Fruit fly (Drosophila melanogaster) whole organism, embryonic: ENCODE results near the gene Syx18.

Source experiments
- Atf3 ChIP-seq: fragments of 200-800 bp; sonication (Bioruptor generic); optimal IDR thresholded peaks from 3 replicates; lab custom pipeline; 2016; ENCODE audit warnings: missing biosample characterization, missing genetic modification characterization
- BEAF-32 ChIP-seq: fragments of 200-800 bp; sonication (Bioruptor generic); optimal IDR thresholded peaks from 3 replicates; lab custom pipeline; 2017; ENCODE audit warnings: missing biosample characterization, missing genetic modification characterization, mild to moderate bottlenecking, moderate library complexity, missing genetic modification reagents
- Bgb ChIP-seq: fragments of 200-800 bp; sonication (Bioruptor generic); IDR thresholded peaks from 2 replicates; pipeline ENCODE4 v1.3.6; 2022; ENCODE audit warnings: missing biosample characterization, missing genetic modification characterization; ENCODE audit not compliant: partially characterized antibody
- CG10321 ChIP-seq: fragments of 200-800 bp; sonication (Bioruptor generic); IDR thresholded peaks from 2 replicates; pipeline ENCODE4 v1.3.6; 2022; ENCODE audit warnings: missing biosample characterization, missing genetic modification characterization
- CG12659 ChIP-seq: fragments of 200-800 bp; sonication (Bioruptor generic); optimal IDR thresholded peaks from 3 replicates; lab custom pipeline; 2017; ENCODE audit warnings: mild to moderate bottlenecking, missing biosample characterization, missing genetic modification reagents, missing genetic modification characterization
- CG14860 ChIP-seq: fragments of 200-800 bp; sonication (Bioruptor generic); IDR thresholded peaks from 3 replicates; pipeline ENCODE4 v1.3.6; 2022; ENCODE audit warnings: missing biosample characterization, missing genetic modification characterization; ENCODE audit not compliant: partially characterized antibody
- CG15601 ChIP-seq: fragments of 200-800 bp; sonication (Bioruptor generic); optimal IDR thresholded peaks from 3 replicates; lab custom pipeline; 2019; ENCODE audit warnings: missing biosample characterization, mild to moderate bottlenecking, missing genetic modification characterization, moderate library complexity
- CG16813 ChIP-seq: fragments of 200-800 bp; sonication (Bioruptor generic); IDR thresholded peaks from 3 replicates; pipeline ENCODE4 v1.3.6; 2022; ENCODE audit warnings: missing biosample characterization, missing genetic modification characterization; ENCODE audit not compliant: partially characterized antibody
- CG17829 ChIP-seq: fragments of 200-800 bp; optimal IDR thresholded peaks from 2 replicates; lab custom pipeline; 2019; ENCODE audit warnings: missing biosample characterization, mild to moderate bottlenecking, missing genetic modification characterization, moderate library complexity
- CG2129 ChIP-seq: fragments of 200-800 bp; sonication (Bioruptor generic); IDR thresholded peaks from 2 replicates; pipeline ENCODE4 v1.3.6; 2022; ENCODE audit warnings: missing biosample characterization, missing genetic modification characterization; ENCODE audit not compliant: partially characterized antibody
- CG34224 ChIP-seq: fragments of 200-800 bp; sonication (Bioruptor generic); IDR thresholded peaks from 3 replicates; pipeline ENCODE4 v1.3.6; 2022; ENCODE audit warnings: missing biosample characterization, missing genetic modification characterization; ENCODE audit not compliant: partially characterized antibody
- CG34422 ChIP-seq: fragments of 200-800 bp; sonication (Bioruptor generic); IDR thresholded peaks from 3 replicates; pipeline ENCODE4 v1.3.6; 2022; ENCODE audit warnings: missing biosample characterization, missing genetic modification characterization
- CG3726 ChIP-seq: fragments of 200-800 bp; sonication (Bioruptor generic); IDR thresholded peaks from 3 replicates; pipeline ENCODE4, ENCODE4 v1.3.6; 2022; ENCODE audit warnings: missing biosample characterization, missing genetic modification characterization
- CG6272 ChIP-seq: fragments of 200-800 bp; sonication (Bioruptor generic); IDR thresholded peaks from 2 replicates; pipeline ENCODE4 v1.3.6; 2022; ENCODE audit warnings: missing biosample characterization, missing genetic modification characterization
- CG6791 ChIP-seq: fragments of 200-800 bp; sonication (Bioruptor generic); IDR thresholded peaks from 3 replicates; pipeline ENCODE4 v1.3.6; 2022; ENCODE audit warnings: missing biosample characterization, missing genetic modification characterization; ENCODE audit not compliant: partially characterized antibody
- CG7963 ChIP-seq: fragments of 200-800 bp; sonication (Bioruptor generic); IDR thresholded peaks from 3 replicates; pipeline ENCODE4 v1.3.6; 2022; ENCODE audit warnings: missing biosample characterization, missing genetic modification characterization; ENCODE audit not compliant: partially characterized antibody
- Dip2 ChIP-seq: fragments of 200-800 bp; sonication (Bioruptor generic); IDR thresholded peaks from 2 replicates; pipeline ENCODE4 v1.3.6; 2022; ENCODE audit warnings: missing biosample characterization, missing genetic modification characterization
- Dll ChIP-seq: fragments of 200-800 bp; sonication (Bioruptor generic); IDR thresholded peaks from 4 replicates; pipeline ENCODE4 v1.3.6; 2022; ENCODE audit warnings: missing biosample characterization, missing genetic modification characterization; ENCODE audit not compliant: partially characterized antibody
- Doc3 ChIP-seq: fragments of 200-800 bp; sonication (Bioruptor generic); IDR thresholded peaks from 3 replicates; pipeline ENCODE4 v1.3.6; 2022; ENCODE audit warnings: missing biosample characterization, missing genetic modification characterization; ENCODE audit not compliant: partially characterized antibody
- Dp ChIP-seq: fragments of 200-800 bp; sonication (Bioruptor generic); optimal IDR thresholded peaks from 2 replicates; lab custom pipeline; 2018; ENCODE audit warnings: missing biosample characterization, mild to moderate bottlenecking, missing genetic modification characterization, moderate library complexity
- Dref ChIP-seq: fragments of 200-800 bp; sonication (Bioruptor generic); IDR thresholded peaks from 2 replicates; pipeline ENCODE4 v1.3.6; 2022; ENCODE audit warnings: missing biosample characterization, missing genetic modification characterization
- E2f2 ChIP-seq: fragments of 200-800 bp; sonication (Bioruptor generic); IDR thresholded peaks from 2 replicates; pipeline ENCODE4 v1.3.6; 2022; ENCODE audit warnings: missing biosample characterization, missing genetic modification characterization
- HLHmδ ChIP-seq: fragments of 200-800 bp; sonication (Bioruptor generic); optimal IDR thresholded peaks from 2 replicates; lab custom pipeline; 2018; ENCODE audit warnings: missing biosample characterization, mild to moderate bottlenecking, missing genetic modification characterization, moderate library complexity
- MBD-R2 ChIP-seq: fragments of 200-800 bp; sonication (Bioruptor generic); IDR thresholded peaks from 2 replicates; pipeline ENCODE4 v1.3.6; 2022; ENCODE audit warnings: missing biosample characterization, missing genetic modification characterization
- Med ChIP-seq: fragments of 200-800 bp; sonication (Bioruptor generic); peaks from one replicate; lab custom pipeline; 2016; ENCODE audit warnings: missing biosample characterization, missing genetic modification characterization, mild to moderate bottlenecking, inconsistent platforms, moderate library complexity
- NK7.1 ChIP-seq: fragments of 200-800 bp; sonication (Bioruptor generic); optimal IDR thresholded peaks from 3 replicates; lab custom pipeline; 2016; ENCODE audit warnings: missing biosample characterization, missing genetic modification characterization
- Pdp1 ChIP-seq, 2 experiments: fragments of 200-800 bp; sonication (Bioruptor generic); optimal IDR thresholded peaks; 3 replicates each; lab custom pipeline; 2016; ENCODE audit warnings: missing biosample characterization in 2 of 2, missing genetic modification characterization in 2 of 2, mild to moderate bottlenecking in 1 of 2, moderate library complexity in 1 of 2
- Ptx1 ChIP-seq: fragments of 200-800 bp; sonication (Bioruptor generic); IDR thresholded peaks from 2 replicates; pipeline ENCODE4 v1.3.6; 2022; ENCODE audit warnings: missing biosample characterization, missing genetic modification characterization
- Scr ChIP-seq: fragments of 200-800 bp; sonication (Bioruptor generic); IDR thresholded peaks from 2 replicates; pipeline ENCODE4 v1.3.6; 2022; ENCODE audit warnings: missing biosample characterization, missing genetic modification characterization; ENCODE audit not compliant: partially characterized antibody
- Sry-δ ChIP-seq: fragments of 200-800 bp; sonication (Bioruptor generic); optimal IDR thresholded peaks from 2 replicates; lab custom pipeline; 2016; ENCODE audit warnings: missing biosample characterization, missing genetic modification characterization
- ato ChIP-seq: fragments of 200-800 bp; sonication (Bioruptor generic); IDR thresholded peaks from 2 replicates; pipeline ENCODE4 v1.3.6; 2022; ENCODE audit warnings: missing biosample characterization, missing genetic modification characterization; ENCODE audit not compliant: partially characterized antibody
- bbx ChIP-seq: fragments of 200-800 bp; sonication (Bioruptor generic); IDR thresholded peaks from 2 replicates; pipeline ENCODE4 v1.3.6; 2022; ENCODE audit warnings: missing biosample characterization, missing genetic modification characterization; ENCODE audit not compliant: partially characterized antibody
- crp ChIP-seq, 2 experiments: fragments of 200-800 bp; sonication (Bioruptor generic); optimal IDR thresholded peaks; 2 replicates in 1 of 2; 3 replicates in 1 of 2; lab custom pipeline; 2017; ENCODE audit warnings: missing biosample characterization in 2 of 2, missing genetic modification characterization in 2 of 2, mild to moderate bottlenecking in 1 of 2, moderate library complexity in 1 of 2
- hb ChIP-seq: fragments of 200-800 bp; sonication (Bioruptor generic); IDR thresholded peaks from 3 replicates; pipeline ENCODE4 v1.3.6; 2022; ENCODE audit warnings: missing biosample characterization, missing genetic modification characterization; ENCODE audit not compliant: partially characterized antibody
- hbn ChIP-seq: fragments of 200-800 bp; sonication (Bioruptor generic); IDR thresholded peaks from 2 replicates; pipeline ENCODE4 v1.3.6; 2022; ENCODE audit warnings: missing biosample characterization, missing genetic modification characterization; ENCODE audit not compliant: partially characterized antibody
- kah ChIP-seq: fragments of 200-800 bp; sonication (Bioruptor generic); optimal IDR thresholded peaks from 2 replicates; lab custom pipeline; 2018; ENCODE audit warnings: missing biosample characterization, mild to moderate bottlenecking, missing genetic modification characterization
- lilli ChIP-seq: fragments of 200-800 bp; sonication (Bioruptor generic); optimal IDR thresholded peaks from 3 replicates; lab custom pipeline; 2016; ENCODE audit warnings: missing biosample characterization, missing genetic modification characterization
- mld ChIP-seq: fragments of 200-800 bp; sonication (Bioruptor generic); IDR thresholded peaks from 3 replicates; pipeline ENCODE4 v1.3.6; 2022; ENCODE audit warnings: missing biosample characterization, missing genetic modification characterization; ENCODE audit not compliant: partially characterized antibody
- pzg ChIP-seq: fragments of 200-800 bp; sonication (Bioruptor generic); optimal IDR thresholded peaks from 3 replicates; lab custom pipeline; 2018; ENCODE audit warnings: missing biosample characterization, mild to moderate bottlenecking, missing genetic modification characterization, moderate library complexity
- row ChIP-seq: fragments of 200-800 bp; sonication (Bioruptor generic); IDR thresholded peaks from 3 replicates; pipeline ENCODE4 v1.3.6; 2022; ENCODE audit warnings: missing biosample characterization, missing genetic modification characterization
- sens ChIP-seq: fragments of 200-800 bp; sonication (Bioruptor generic); peaks from one replicate; lab custom pipeline; 2016; ENCODE audit warnings: missing biosample characterization, missing genetic modification characterization
- sna ChIP-seq: fragments of 200-800 bp; sonication (Bioruptor generic); IDR thresholded peaks from 2 replicates; pipeline ENCODE4 v1.3.6; 2022; ENCODE audit warnings: missing biosample characterization, missing genetic modification characterization; ENCODE audit not compliant: partially characterized antibody
- so ChIP-seq: fragments of 200-800 bp; sonication (Bioruptor generic); IDR thresholded peaks from 3 replicates; pipeline ENCODE4 v1.3.6; 2022; ENCODE audit warnings: missing biosample characterization, missing genetic modification characterization
- ssp ChIP-seq: fragments of 200-800 bp; sonication (Bioruptor generic); IDR thresholded peaks from 2 replicates; pipeline ENCODE4 v1.3.6; 2022; ENCODE audit warnings: missing biosample characterization, missing genetic modification characterization
- sug ChIP-seq: fragments of 200-800 bp; optimal IDR thresholded peaks from 2 replicates; lab custom pipeline; 2019; ENCODE audit warnings: missing biosample characterization, mild to moderate bottlenecking, missing genetic modification characterization, moderate library complexity
- vnd ChIP-seq: fragments of 200-800 bp; sonication (Bioruptor generic); IDR thresholded peaks from 3 replicates; pipeline ENCODE4 v1.3.6; 2022; ENCODE audit warnings: missing biosample characterization, missing genetic modification characterization; ENCODE audit not compliant: partially characterized antibody
- zen2 ChIP-seq: fragments of 200-800 bp; sonication (Bioruptor generic); IDR thresholded peaks from 3 replicates; pipeline ENCODE4 v1.3.6; 2022; ENCODE audit warnings: missing biosample characterization, missing genetic modification characterization; ENCODE audit not compliant: partially characterized antibody

Gene Syx18

DNA sequence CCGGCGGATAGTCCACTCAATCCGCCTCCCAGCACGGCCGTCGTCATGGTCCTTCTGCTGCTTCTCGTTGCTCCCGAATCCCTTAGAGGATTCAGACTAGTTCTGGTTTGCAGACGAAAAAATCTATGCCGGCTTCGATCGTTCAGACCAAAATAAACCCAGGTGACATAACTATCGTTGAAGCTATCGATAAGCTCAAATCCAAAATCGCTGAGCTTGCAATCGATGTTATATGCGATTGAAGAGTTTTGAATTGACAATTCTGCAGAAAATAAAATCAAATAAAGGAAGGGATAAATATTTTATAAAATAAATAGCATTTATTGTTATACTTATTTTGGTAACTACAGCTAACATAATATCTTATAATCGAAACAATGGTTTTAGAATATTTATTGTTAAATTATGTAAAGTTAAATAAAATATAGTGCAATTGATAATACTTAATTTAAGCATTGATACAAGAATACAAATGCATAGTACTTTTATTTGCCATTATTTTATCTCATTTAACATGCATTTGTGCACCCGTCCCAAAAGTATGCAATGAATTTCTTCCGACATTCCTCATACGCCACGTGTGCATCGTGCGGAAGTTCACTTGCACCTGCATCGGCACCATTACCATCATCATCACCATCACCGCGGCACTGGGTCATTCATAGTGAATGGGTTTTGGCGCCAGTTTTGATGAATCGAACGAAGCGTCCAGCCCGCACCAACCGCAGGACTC lies 36.5 kb upstream of the Syx18 start, which contains the start of gene Ppox (continued):
- TF ChIP-seq Dref (GFP tag; lab: Robert Waterston, UW) (peak; percentile 90), Sry-δ (peak; percentile 65), CG34224 (GFP tag; lab: Robert Waterston, UW) (peak; percentile 97), CG17829 (no peak), Med (GFP tag; lab: Kevin White, UChicago) (peak; percentile 32), Dp (GFP tag; lab: Kevin White, UChicago) (peak; percentile 59), pzg (GFP tag; lab: Kevin White, UChicago) (peak; percentile 61), Pdp1 (GFP tag; optimal IDR thresholded peaks at IDR 0.05; lab: Kevin White, UChicago) (peak in 1 of 2 experiments; percentile 87), vnd (GFP tag; lab: Robert Waterston, UW) (peak; percentile 91), Ptx1 (GFP tag; lab: Robert Waterston, UW) (no peak), hb (GFP tag; lab: Robert Waterston, UW) (peak; percentile 85), Dll (peak; percentile 96), CG14860 (GFP tag; lab: Robert Waterston, UW) (peak; percentile 83), CG2129 (peak; percentile 62), CG3726 (no peak), BEAF-32 (GFP tag; lab: Kevin White, UChicago) (peak; percentile 86), sna (GFP tag; lab: Robert Waterston, UW) (peak; percentile 97), CG16813 (GFP tag; lab: Robert Waterston, UW) (peak; percentile 85), CG15601 (tag; lab: Kevin White, UChicago) (peak; percentile 43), lilli (GFP tag; lab: Kevin White, UChicago) (no peak), Dip2 (GFP tag; lab: Robert Waterston, UW) (no peak), Doc3 (GFP tag; lab: Robert Waterston, UW) (peak; percentile 95), CG10321 (GFP tag; lab: Robert Waterston, UW) (no peak), sug (tag; lab: Kevin White, UChicago) (peak; percentile 4), CG12659 (GFP tag; lab: Kevin White, UChicago) (peak; percentile 15), HLHmδ (GFP tag; lab: Kevin White, UChicago) (no peak), CG7963 (GFP tag; lab: Robert Waterston, UW) (peak; percentile 84), sens (GFP tag; lab: Kevin White, UChicago) (peak; percentile 54), hbn (peak; percentile 94), Atf3 (GFP tag; lab: Kevin White, UChicago) (no peak), ssp (GFP tag; lab: Robert Waterston, UW) (no peak), crp (GFP tag; optimal IDR thresholded peaks at IDR 0.05; lab: Kevin White, UChicago) (peak in 1 of 2 experiments; percentile 55), CG6791 (GFP tag; lab: Robert Waterston, UW) (peak; percentile 81), row (peak; percentile 45; the same call in 2 of the 3 replicates), Bgb (GFP tag; lab: Robert Waterston, UW) (peak; percentile 96), bbx (peak; percentile 94), so (GFP tag; lab: Robert Waterston, UW) (no peak), CG6272 (GFP tag; lab: Robert Waterston, UW) (no peak), CG34422 (GFP tag; lab: Robert Waterston, UW) (peak; percentile 31; the same call in 1 of the 3 replicates), E2f2 (GFP tag; lab: Robert Waterston, UW) (peak; percentile 68), zen2 (GFP tag; lab: Robert Waterston, UW) (peak; percentile 88), Scr (GFP tag; lab: Robert Waterston, UW) (peak; percentile 91), NK7.1 (GFP tag; lab: Kevin White, UChicago) (no peak), ato (GFP tag; lab: Robert Waterston, UW) (peak; percentile 66), MBD-R2 (GFP tag; lab: Robert Waterston, UW) (peak; percentile 69), mld (GFP tag; lab: Robert Waterston, UW) (peak; percentile 76), kah (GFP tag; lab: Kevin White, UChicago) (peak; percentile 17)
